Fruit fly (Drosophila melanogaster): ENCODE data around the gene cin.

Gene cin

dm6 chrX:279097-279727, 23.7 kb downstream of the cin start, which contains the start of the genes CG3777 and ewg (continued):
- TF ChIP-seq CG34376 (GFP tag; optimal IDR thresholded peaks at IDR 0.05) (peak; percentile 26), tio (GFP tag; optimal IDR thresholded peaks at IDR 0.05) (no peak), run (tag; optimal IDR thresholded peaks at IDR 0.05) (no peak), lov (optimal IDR thresholded peaks at IDR 0.05) (no peak), lov (GFP tag; IDR thresholded peaks at IDR 0.05) (no peak), Hr51 (GFP tag; optimal IDR thresholded peaks at IDR 0.05) (no peak), CG5953 (GFP tag; IDR thresholded peaks at IDR 0.05) (no peak), CoRest (tag; optimal IDR thresholded peaks at IDR 0.05) (peak; percentile 22), CG7556 (GFP tag; optimal IDR thresholded peaks at IDR 0.05) (no peak), Drgx (GFP tag; IDR thresholded peaks at IDR 0.05) (no peak), CG34224 (GFP tag; IDR thresholded peaks at IDR 0.05; ENCODE audit: partially characterized antibody) (peak; percentile 94), disco-r (GFP tag; optimal IDR thresholded peaks at IDR 0.05) (no peak), hth (optimal IDR thresholded peaks at IDR 0.05) (no peak), CG16863 (GFP tag; optimal IDR thresholded peaks at IDR 0.05) (no peak), CG11695 (GFP tag; IDR thresholded peaks at IDR 0.05) (no peak), CG12744 (GFP tag; optimal IDR thresholded peaks at IDR 0.05) (no peak), Max (GFP tag; optimal IDR thresholded peaks at IDR 0.05) (no peak), crc (GFP tag; optimal IDR thresholded peaks at IDR 0.05) (no peak), HLH54F (GFP tag; optimal IDR thresholded peaks at IDR 0.05) (no peak), zf30C (GFP tag; optimal IDR thresholded peaks at IDR 0.05) (no peak), CG2116 (GFP tag; optimal IDR thresholded peaks at IDR 0.05) (peak; percentile 84), so (GFP tag; IDR thresholded peaks at IDR 0.05) (no peak), peb (GFP tag; IDR thresholded peaks at IDR 0.05) (no peak), Awh (GFP tag; IDR thresholded peaks at IDR 0.05) (no peak), ems (GFP tag; optimal IDR thresholded peaks at IDR 0.05) (no peak), MTF-1 (GFP tag; optimal IDR thresholded peaks at IDR 0.05; ENCODE audit: borderline replicate concordance) (no peak), CG17802 (tag; optimal IDR thresholded peaks at IDR 0.05) (no peak), ab (GFP tag; optimal IDR thresholded peaks at IDR 0.05) (no peak), E2f2 (GFP tag; IDR thresholded peaks at IDR 0.05) (peak; percentile 78), sc (optimal IDR thresholded peaks at IDR 0.05) (no peak), sc (GFP tag; optimal IDR thresholded peaks at IDR 0.05) (no peak), CG10366 (GFP tag; IDR thresholded peaks at IDR 0.05) (no peak), Deaf1 (tag; optimal IDR thresholded peaks at IDR 0.05) (no peak), CG11723 (GFP tag; optimal IDR thresholded peaks at IDR 0.05) (no peak), CG3407 (GFP tag; optimal IDR thresholded peaks at IDR 0.05) (no peak), abd-A (tag; optimal IDR thresholded peaks at IDR 0.05) (no peak), sug (tag; optimal IDR thresholded peaks at IDR 0.05) (peak; percentile 21), Hr3 (GFP tag; optimal IDR thresholded peaks at IDR 0.05) (no peak), zfh1 (GFP tag; IDR thresholded peaks at IDR 0.05) (no peak), CG9215 (GFP tag; IDR thresholded peaks at IDR 0.05) (no peak), fd96Cb (tag; optimal IDR thresholded peaks at IDR 0.05) (no peak), CkIIα-i1 (GFP tag; IDR thresholded peaks at IDR 0.05) (no peak), fd102C (GFP tag; optimal IDR thresholded peaks at IDR 0.05) (no peak), CG15269 (tag; optimal IDR thresholded peaks at IDR 0.05) (no peak), CG7987 (GFP tag; optimal IDR thresholded peaks at IDR 0.05) (no peak), BEAF-32 (GFP tag; optimal IDR thresholded peaks at IDR 0.05) (peak; percentile 96), CG9932 (GFP tag; IDR thresholded peaks at IDR 0.05) (no peak), CG2129 (GFP tag; IDR thresholded peaks at IDR 0.05; ENCODE audit: partially characterized antibody) (peak; percentile 85), Trl (optimal IDR thresholded peaks at IDR 0.05) (no peak), Trl (GFP tag; optimal IDR thresholded peaks at IDR 0.05) (no peak), croc (GFP tag; conservative IDR thresholded peaks at IDR 0.05) (no peak), CG3065 (GFP tag; optimal IDR thresholded peaks at IDR 0.05) (no peak)
